Worm (Caenorhabditis elegans): Measurements from ENCODE around the gene srh-7.

The srh-7 gene

DNA sequence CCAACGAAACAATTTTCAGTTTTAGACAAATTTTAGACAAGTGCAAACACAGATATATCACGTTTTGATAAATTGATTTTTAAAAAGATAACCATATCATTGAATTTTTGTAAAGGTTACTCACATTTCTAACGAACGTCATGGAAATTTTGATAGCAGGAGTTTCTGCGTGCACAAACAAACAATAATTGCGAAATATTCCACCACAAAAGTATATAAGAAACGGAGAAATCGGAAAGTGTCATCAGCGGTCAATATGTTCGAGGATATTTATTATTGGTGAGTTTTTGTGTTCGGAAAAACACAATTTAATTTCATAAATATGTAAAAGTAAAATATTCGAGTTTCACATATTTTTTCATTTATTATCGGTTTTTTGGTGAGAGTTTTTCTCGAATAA is 26.3 kb downstream of the srh-7 start, which contains the start of gene C49G7.7:
TSS of gene C49G7.7 (plus strand) at position 174 of the 400 bp plus-strand sequence.
- TF ChIP-seq ham-2 (GFP tag; optimal IDR thresholded peaks at IDR 0.05), result no peak
- no peak for TF ChIP-seq M03D4.4 (tag; optimal IDR thresholded peaks at IDR 0.05)
- TF ChIP-seq sem-2 (GFP tag; optimal IDR thresholded peaks at IDR 0.05), result no peak
- TF ChIP-seq drap-1 (GFP tag; optimal IDR thresholded peaks at IDR 0.05), result no peak
- TF ChIP-seq cnd-1 (tag; optimal IDR thresholded peaks at IDR 0.05), result no peak
- no peak for TF ChIP-seq elt-3 (tag; optimal IDR thresholded peaks at IDR 0.05)
- no peak for TF ChIP-seq lin-13 (tag; optimal IDR thresholded peaks at IDR 0.05)
- no peak for TF ChIP-seq unc-39 (tag; optimal IDR thresholded peaks at IDR 0.05)
- no peak for TF ChIP-seq blmp-1 (tag; optimal IDR thresholded peaks at IDR 0.05)

DNA sequence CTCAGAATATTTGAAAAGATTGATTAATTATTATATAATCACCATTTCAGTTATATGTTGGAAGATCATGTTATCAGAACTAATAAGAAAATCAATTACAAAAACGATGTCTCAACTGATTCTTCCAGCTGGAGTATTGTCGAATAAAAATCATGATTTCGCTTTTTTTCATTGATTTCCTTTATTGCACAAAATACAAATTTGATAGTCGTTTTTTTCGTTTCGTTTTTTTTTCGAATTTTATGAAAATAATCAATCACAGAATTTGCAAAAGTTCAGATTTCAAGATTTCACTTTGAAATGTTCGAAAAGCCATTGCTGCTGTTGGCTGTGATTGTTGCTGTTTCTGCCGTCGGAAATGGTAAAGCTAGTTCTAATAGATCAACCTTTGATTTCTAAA is 27.8 kb downstream of the srh-7 start, which contains the start of gene C49G7.13:
TSS of gene C49G7.13 (plus strand) at position 301 of the 400 bp plus-strand sequence.
- TF ChIP-seq mep-1 (tag; optimal IDR thresholded peaks at IDR 0.05), result no peak
- no peak for TF ChIP-seq nhr-237 (tag; optimal IDR thresholded peaks at IDR 0.05)
- no peak for TF ChIP-seq hlh-1 (tag; optimal IDR thresholded peaks at IDR 0.05)
- TF ChIP-seq sptf-1 (tag; optimal IDR thresholded peaks at IDR 0.05), result no peak
- TF ChIP-seq snpc-4 (tag; optimal IDR thresholded peaks at IDR 0.05), result no peak
- TF ChIP-seq M03D4.4 (tag; optimal IDR thresholded peaks at IDR 0.05), result no peak
- TF ChIP-seq cnd-1 (tag; optimal IDR thresholded peaks at IDR 0.05), result no peak
- TF ChIP-seq nhr-28 (tag; optimal IDR thresholded peaks at IDR 0.05), result no peak

DNA sequence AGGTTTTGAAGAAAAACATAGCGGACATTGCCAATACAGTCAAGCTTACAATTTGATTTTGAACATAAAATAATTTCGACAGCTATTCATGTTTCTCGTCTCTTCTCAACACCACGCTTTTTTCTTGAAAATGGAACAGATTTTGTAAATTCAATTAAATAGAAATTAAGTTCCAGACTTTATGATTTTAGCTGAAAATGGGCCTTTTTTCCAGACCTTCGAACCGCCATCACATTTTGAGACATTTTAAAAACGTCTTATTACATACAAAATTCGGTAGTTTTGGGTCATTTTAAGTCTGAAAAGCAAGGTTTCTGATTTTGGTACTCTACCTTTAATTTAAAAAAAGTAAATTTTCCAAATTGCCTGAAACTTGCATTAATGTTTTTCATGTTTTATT is 30.1 kb downstream of the srh-7 start, which contains the start of gene C49G7.12:
TSS of gene C49G7.12 (plus strand) at position 301 of the 400 bp plus-strand sequence.
- TF ChIP-seq lsy-2 (tag; optimal IDR thresholded peaks at IDR 0.05) (no peak), pha-4 (tag; optimal IDR thresholded peaks at IDR 0.05) (no peak), nhr-2 (tag; optimal IDR thresholded peaks at IDR 0.05) (no peak), mep-1 (tag; optimal IDR thresholded peaks at IDR 0.05) (no peak), bed-3 (GFP tag; optimal IDR thresholded peaks at IDR 0.05) (no peak), drap-1 (GFP tag; optimal IDR thresholded peaks at IDR 0.05) (no peak), nhr-12 (tag; optimal IDR thresholded peaks at IDR 0.05) (no peak), mls-2 (tag; optimal IDR thresholded peaks at IDR 0.05) (no peak), sem-2 (GFP tag; optimal IDR thresholded peaks at IDR 0.05) (no peak), flh-1 (GFP tag; optimal IDR thresholded peaks at IDR 0.05) (no peak), elt-3 (tag; optimal IDR thresholded peaks at IDR 0.05) (no peak), ztf-11 (tag; optimal IDR thresholded peaks at IDR 0.05) (no peak), sptf-1 (tag; optimal IDR thresholded peaks at IDR 0.05) (no peak)

DNA sequence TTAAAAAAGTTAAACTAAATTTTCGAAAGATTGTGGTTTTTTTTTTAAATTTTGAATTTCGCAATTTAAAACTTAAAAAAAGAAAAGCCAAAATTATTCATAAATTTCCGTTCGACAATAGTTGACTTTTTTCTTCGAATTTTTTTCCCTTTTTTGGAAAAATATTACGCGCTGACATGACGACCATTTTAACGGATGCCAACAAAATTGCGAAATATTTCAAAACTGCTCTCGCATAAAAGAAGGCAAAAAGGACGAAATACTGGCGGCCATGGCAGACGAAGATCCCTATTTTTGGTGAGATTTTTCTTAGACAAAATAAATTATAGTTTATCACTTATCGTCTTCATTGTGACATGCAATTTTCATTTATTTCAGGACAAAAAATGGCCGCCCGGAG is 30.5 kb downstream of the srh-7 start:
- TF ChIP-seq elt-1 (tag; optimal IDR thresholded peaks at IDR 0.05; ENCODE audit: borderline replicate concordance, insufficient read depth), result no peak
- no peak for TF ChIP-seq nhr-12 (tag; optimal IDR thresholded peaks at IDR 0.05)

DNA sequence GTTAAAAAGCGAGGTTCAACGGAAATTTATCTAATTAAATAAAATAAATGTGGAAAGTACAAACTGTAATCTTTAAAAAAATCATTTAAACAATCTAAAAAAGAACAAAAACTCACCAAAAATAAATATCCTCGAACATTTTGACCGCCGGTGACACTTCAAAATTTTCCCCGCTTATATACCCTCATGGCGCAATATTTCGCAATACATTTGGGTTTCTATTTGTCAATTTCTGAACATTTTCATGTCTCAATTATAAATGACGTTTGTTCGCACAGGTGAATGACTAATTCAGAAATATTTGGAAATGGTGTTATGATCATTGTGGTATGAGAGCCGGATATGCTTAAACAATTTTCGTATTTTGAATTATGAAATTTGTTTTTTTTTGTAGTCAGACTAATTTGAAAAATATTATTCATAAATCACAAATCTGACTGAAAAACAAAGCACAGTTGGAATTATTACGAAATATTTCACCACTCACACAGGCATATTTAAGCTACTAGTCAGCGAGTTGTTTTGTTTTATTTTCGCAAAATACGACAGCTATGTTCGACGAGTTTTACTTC is 33.9 kb downstream of the srh-7 start, which contains the start of the genes C49G7.10 and irg-2:
TSS of gene C49G7.10 (minus strand) at position 169 of the 572 bp plus-strand sequence.
TSS of gene irg-2 (plus strand) at position 329 of the 572 bp plus-strand sequence.
- TF ChIP-seq mls-2 (tag; optimal IDR thresholded peaks at IDR 0.05) (no peak), nhr-237 (tag; optimal IDR thresholded peaks at IDR 0.05) (no peak), sem-2 (GFP tag; optimal IDR thresholded peaks at IDR 0.05) (no peak), ham-2 (GFP tag; optimal IDR thresholded peaks at IDR 0.05) (no peak), drap-1 (GFP tag; optimal IDR thresholded peaks at IDR 0.05) (no peak), lsy-2 (tag; optimal IDR thresholded peaks at IDR 0.05) (no peak), snpc-4 (tag; optimal IDR thresholded peaks at IDR 0.05) (no peak), tbx-8 (GFP tag; optimal IDR thresholded peaks at IDR 0.05) (no peak)

DNA sequence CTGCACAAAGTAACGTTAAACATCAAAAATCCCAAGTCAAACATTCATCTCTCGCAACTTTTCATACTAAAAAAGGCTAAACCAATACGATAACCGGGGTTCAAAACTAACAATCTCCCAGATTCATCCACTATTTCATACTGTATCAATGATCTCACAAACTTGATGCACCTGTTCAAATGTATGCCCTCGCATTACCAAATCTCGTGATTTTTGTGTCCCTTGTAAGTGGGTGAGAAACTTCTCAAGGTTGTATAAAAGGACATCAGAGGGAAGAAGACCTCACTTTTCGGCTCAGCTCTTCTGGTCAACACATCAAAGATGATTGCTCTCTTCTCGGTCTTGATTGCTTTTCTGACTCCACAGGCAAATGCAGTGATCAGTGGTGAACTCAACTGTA is 35.6 kb downstream of the srh-7 start, which contains the start of gene phat-3:
TSS of gene phat-3 (plus strand) at position 301 of the 400 bp plus-strand sequence.
- no peak for TF ChIP-seq mep-1 (tag; optimal IDR thresholded peaks at IDR 0.05)
- no peak for TF ChIP-seq nhr-2 (tag; optimal IDR thresholded peaks at IDR 0.05)
- TF ChIP-seq sem-2 (GFP tag; optimal IDR thresholded peaks at IDR 0.05), result no peak
- TF ChIP-seq lsy-2 (tag; optimal IDR thresholded peaks at IDR 0.05), result no peak
- TF ChIP-seq ceh-39 (tag; optimal IDR thresholded peaks at IDR 0.05), result no peak
- TF ChIP-seq cnd-1 (tag; optimal IDR thresholded peaks at IDR 0.05), result no peak
- no peak for TF ChIP-seq snpc-4 (tag; optimal IDR thresholded peaks at IDR 0.05)
- TF ChIP-seq lin-13 (tag; optimal IDR thresholded peaks at IDR 0.05), result no peak
- no peak for TF ChIP-seq unc-39 (tag; optimal IDR thresholded peaks at IDR 0.05)
- no peak for TF ChIP-seq nhr-12 (tag; optimal IDR thresholded peaks at IDR 0.05)
- TF ChIP-seq sptf-1 (tag; optimal IDR thresholded peaks at IDR 0.05), result no peak
- no peak for TF ChIP-seq ham-2 (GFP tag; optimal IDR thresholded peaks at IDR 0.05)
